Worm (Caenorhabditis elegans) whole organism, L4/young adult: ENCODE results near the gene daf-15.

Source experiments
- W03F9.2 ChIP-seq: fragments of 150-350 bp; optimal IDR thresholded peaks from 2 replicates; lab custom pipeline; 2014; ENCODE audit warnings: missing biosample characterization, missing genetic modification characterization
- him-1 ChIP-seq: sonication (generic microtip); optimal IDR thresholded peaks from 2 replicates; lab custom pipeline; 2016; ENCODE audit warnings: missing genotype, missing genetic modification reagents, missing genetic modification characterization, missing compliant biosample characterization

ce11 chrIV:9339205-9339604 lies 46.8 kb upstream of the daf-15 start, which contains the start of gene T20D3.6:
- TF ChIP-seq W03F9.2 (no peak), him-1 (tag; lab: Kevin White, UChicago) (no peak)
